Worm (Caenorhabditis elegans): ENCODE data around the gene ZK856.6.

Gene ZK856.6

ce11 chrV:10179235-10179634, 19.3 kb upstream of the ZK856.6 start, which contains the start of gene cul-5:
Gene cul-5 (plus strand): TSS chrV:10179535.
- TF ChIP-seq mdl-1 (tag; optimal IDR thresholded peaks at IDR 0.05) = no peak
- TF ChIP-seq ztf-11 (tag; optimal IDR thresholded peaks at IDR 0.05) = no peak
- TF ChIP-seq fos-1 (tag; optimal IDR thresholded peaks at IDR 0.05) = no peak
- TF ChIP-seq skn-1 (tag; optimal IDR thresholded peaks at IDR 0.05) = no peak
- no peak for TF ChIP-seq crh-2 (tag; optimal IDR thresholded peaks at IDR 0.05)
- TF ChIP-seq lin-13 (GFP tag; optimal IDR thresholded peaks at IDR 0.05) = no peak
- no peak for TF ChIP-seq snpc-4 (tag; optimal IDR thresholded peaks at IDR 0.05)
- no peak for TF ChIP-seq mbf-1 (tag; optimal IDR thresholded peaks at IDR 0.05)
- no peak for TF ChIP-seq zag-1 (tag; optimal IDR thresholded peaks at IDR 0.05)

- TF ChIP-seq nhr-129 (tag; optimal IDR thresholded peaks at IDR 0.05) = no peak
Measured at ce11 chrV:10182984-10183383, 15.5 kb upstream of the ZK856.6 start, which contains the start of gene ZK856.4. Gene ZK856.4 (plus strand): TSS chrV:10183284.

- TF ChIP-seq dmd-4 (tag; optimal IDR thresholded peaks at IDR 0.05) = no peak
- no peak for TF ChIP-seq ztf-11 (tag; optimal IDR thresholded peaks at IDR 0.05)
- no peak for TF ChIP-seq nhr-12 (tag; optimal IDR thresholded peaks at IDR 0.05)
- no peak for TF ChIP-seq ama-1 (optimal IDR thresholded peaks at IDR 0.05)
- TF ChIP-seq elt-1 (tag; optimal IDR thresholded peaks at IDR 0.05) = no peak
- no peak for TF ChIP-seq ztf-1 (GFP tag; conservative IDR thresholded peaks at IDR 0.05)
- no peak for TF ChIP-seq zag-1 (tag; optimal IDR thresholded peaks at IDR 0.05)
- no peak for TF ChIP-seq unc-62 (GFP tag; optimal IDR thresholded peaks at IDR 0.05)
- no peak for TF ChIP-seq lin-39 (tag; optimal IDR thresholded peaks at IDR 0.05)
- TF ChIP-seq nhr-23 (tag; optimal IDR thresholded peaks at IDR 0.05) = no peak
- no peak for TF ChIP-seq nhr-10 (tag; optimal IDR thresholded peaks at IDR 0.05)
- TF ChIP-seq blmp-1 (tag; optimal IDR thresholded peaks at IDR 0.05; ENCODE audit: insufficient read depth) = no peak
Measured at ce11 chrV:10183810-10184209, 14.7 kb upstream of the ZK856.6 start.

- TF ChIP-seq ztf-4 (tag; optimal IDR thresholded peaks at IDR 0.05) = no peak
- no peak for TF ChIP-seq peb-1 (tag; optimal IDR thresholded peaks at IDR 0.05)
- TF ChIP-seq egl-27 (tag; optimal IDR thresholded peaks at IDR 0.05) = no peak
- no peak for TF ChIP-seq nhr-25 (tag; optimal IDR thresholded peaks at IDR 0.05)
- TF ChIP-seq elt-1 (tag; optimal IDR thresholded peaks at IDR 0.05) = no peak
- no peak for TF ChIP-seq sma-3 (GFP tag; optimal IDR thresholded peaks at IDR 0.05)
- no peak for TF ChIP-seq lin-13 (GFP tag; optimal IDR thresholded peaks at IDR 0.05)
- no peak for TF ChIP-seq lin-11 (tag; optimal IDR thresholded peaks at IDR 0.05)
- TF ChIP-seq nhr-11 (tag; optimal IDR thresholded peaks at IDR 0.05) = no peak
- TF ChIP-seq mdl-1 (tag; optimal IDR thresholded peaks at IDR 0.05) = no peak
- TF ChIP-seq F13H6.1 (tag; optimal IDR thresholded peaks at IDR 0.05) = no peak
- no peak for TF ChIP-seq alr-1 (tag; optimal IDR thresholded peaks at IDR 0.05)
- TF ChIP-seq nhr-23 (tag; optimal IDR thresholded peaks at IDR 0.05) = no peak
- TF ChIP-seq sma-9 (GFP tag; optimal IDR thresholded peaks at IDR 0.05) = no peak
- TF ChIP-seq sma-9 (tag; optimal IDR thresholded peaks at IDR 0.05) = no peak
- TF ChIP-seq ztf-1 (GFP tag; conservative IDR thresholded peaks at IDR 0.05) = no peak
- no peak for TF ChIP-seq mbf-1 (tag; optimal IDR thresholded peaks at IDR 0.05)
- TF ChIP-seq lsy-2 (tag; optimal IDR thresholded peaks at IDR 0.05) = no peak
- no peak for TF ChIP-seq aly-2 (tag; optimal IDR thresholded peaks at IDR 0.05)
- no peak for TF ChIP-seq ztf-11 (tag; optimal IDR thresholded peaks at IDR 0.05)
Measured at ce11 chrV:10185719-10186118, 12.8 kb upstream of the ZK856.6 start, which contains the start of gene ZK856.18. Gene ZK856.18 (minus strand): TSS chrV:10186007.

- TF ChIP-seq dmd-4 (tag; optimal IDR thresholded peaks at IDR 0.05) = no peak
- no peak for TF ChIP-seq elt-3 (tag; optimal IDR thresholded peaks at IDR 0.05)
- no peak for TF ChIP-seq Y55F3AM.14 (GFP tag; optimal IDR thresholded peaks at IDR 0.05)
- no peak for TF ChIP-seq blmp-1 (tag; optimal IDR thresholded peaks at IDR 0.05; ENCODE audit: insufficient read depth)
- TF ChIP-seq mdl-1 (tag; optimal IDR thresholded peaks at IDR 0.05) = peak in 1 of 2 experiments; percentile 36
- TF ChIP-seq unc-62 (GFP tag; optimal IDR thresholded peaks at IDR 0.05) = no peak
- no peak for TF ChIP-seq ceh-16 (tag; optimal IDR thresholded peaks at IDR 0.05)
- no peak for TF ChIP-seq nhr-12 (tag; optimal IDR thresholded peaks at IDR 0.05)
- TF ChIP-seq ama-1 (optimal IDR thresholded peaks at IDR 0.05) = no peak
- no peak for TF ChIP-seq skn-1 (tag; optimal IDR thresholded peaks at IDR 0.05)
- no peak for TF ChIP-seq nhr-77 (tag; optimal IDR thresholded peaks at IDR 0.05)
- TF ChIP-seq mbf-1 (tag; optimal IDR thresholded peaks at IDR 0.05) = no peak
- no peak for TF ChIP-seq aly-2 (tag; optimal IDR thresholded peaks at IDR 0.05)
- TF ChIP-seq C34F6.9 (tag; optimal IDR thresholded peaks at IDR 0.05) = no peak
- peak; percentile 61 for TF ChIP-seq crh-2 (tag; optimal IDR thresholded peaks at IDR 0.05)
- peak; percentile 68 for TF ChIP-seq sma-9 (GFP tag; optimal IDR thresholded peaks at IDR 0.05)
- TF ChIP-seq sma-9 (tag; optimal IDR thresholded peaks at IDR 0.05) = no peak
- no peak for TF ChIP-seq nhr-10 (tag; optimal IDR thresholded peaks at IDR 0.05)
- no peak for TF ChIP-seq egl-27 (tag; optimal IDR thresholded peaks at IDR 0.05)
- TF ChIP-seq peb-1 (tag; optimal IDR thresholded peaks at IDR 0.05) = no peak
- no peak for TF ChIP-seq sem-4 (tag; optimal IDR thresholded peaks at IDR 0.05)
- no peak for TF ChIP-seq lin-13 (GFP tag; optimal IDR thresholded peaks at IDR 0.05)
- TF ChIP-seq fos-1 (tag; optimal IDR thresholded peaks at IDR 0.05) = peak; percentile 71
- TF ChIP-seq nhr-129 (tag; optimal IDR thresholded peaks at IDR 0.05) = no peak
- TF ChIP-seq F13H6.1 (tag; optimal IDR thresholded peaks at IDR 0.05) = no peak
- TF ChIP-seq nhr-21 (tag; optimal IDR thresholded peaks at IDR 0.05) = no peak
Measured at ce11 chrV:10190081-10190556, 8.4 kb upstream of the ZK856.6 start, which contains the start of gene ZK856.5. Gene ZK856.5 (minus strand): TSS chrV:10190131.

All from whole organism, L2 larva.